Worm (Caenorhabditis elegans) whole organism, young adult: ENCODE data around the gene fmo-3.

Source experiments
- B0019.2 ChIP-seq: fragments of 200-800 bp; sonication (Bioruptor generic); conservative IDR thresholded peaks from 2 replicates; pipeline ENCODE4 v1.3.6; 2022; ENCODE audit warnings: missing genetic modification reagents, missing genetic modification characterization, missing compliant biosample characterization
- B0261.1 ChIP-seq: sonication (generic microtip); optimal IDR thresholded peaks from 2 replicates; lab custom pipeline; 2016; ENCODE audit warnings: mild to moderate bottlenecking, missing genetic modification characterization, moderate library complexity, missing compliant biosample characterization
- B0336.3 ChIP-seq: fragments of 200-800 bp; sonication (Bioruptor generic); IDR thresholded peaks from 2 replicates; pipeline ENCODE4 v1.3.6; 2022; ENCODE audit warnings: missing genetic modification characterization, missing compliant biosample characterization
- F23B12.7 ChIP-seq: sonication (generic microtip); optimal IDR thresholded peaks from 2 replicates; lab custom pipeline; 2017; ENCODE audit warnings: missing genetic modification characterization, mild to moderate bottlenecking, missing compliant biosample characterization, antibody characterized with exemption, moderate library complexity; ENCODE audit not compliant: insufficient read depth
- F33H1.4 ChIP-seq: fragments of 200-800 bp; sonication (Bioruptor generic); IDR thresholded peaks from 2 replicates; pipeline ENCODE4 v1.3.6; 2022; ENCODE audit warnings: missing genetic modification reagents, missing genetic modification characterization, missing compliant biosample characterization
- F39B2.1 ChIP-seq: fragments of 200-800 bp; sonication (Bioruptor generic); IDR thresholded peaks from 2 replicates; pipeline ENCODE4 v1.3.6; 2022; ENCODE audit warnings: missing genetic modification reagents, missing genetic modification characterization, missing compliant biosample characterization
- F49E8.2 ChIP-seq: sonication (generic microtip); optimal IDR thresholded peaks from 3 replicates; lab custom pipeline; 2017; ENCODE audit warnings: missing genetic modification characterization, mild to moderate bottlenecking, missing compliant biosample characterization, antibody characterized with exemption, moderate library complexity; ENCODE audit not compliant: insufficient read depth
- F52B5.7 ChIP-seq: sonication (generic microtip); optimal IDR thresholded peaks from 2 replicates; lab custom pipeline; 2016; ENCODE audit warnings: mild to moderate bottlenecking, missing genetic modification characterization, missing compliant biosample characterization
- F55B11.4 ChIP-seq: sonication (generic microtip); optimal IDR thresholded peaks from 2 replicates; lab custom pipeline; 2016; ENCODE audit warnings: missing compliant biosample characterization, missing genetic modification characterization, borderline replicate concordance; ENCODE audit not compliant: insufficient read depth
- F57A8.1 ChIP-seq: fragments of 200-800 bp; sonication (Bioruptor generic); optimal IDR thresholded peaks from 2 replicates; lab custom pipeline; 2018; ENCODE audit warnings: mild to moderate bottlenecking, missing genetic modification characterization, moderate library complexity, missing compliant biosample characterization
- F57C9.4 ChIP-seq: sonication (generic microtip); optimal IDR thresholded peaks from 2 replicates; lab custom pipeline; 2017; ENCODE audit warnings: mild to moderate bottlenecking, missing genetic modification characterization, missing compliant biosample characterization
- Y53F4B.3 ChIP-seq: fragments of 200-800 bp; sonication (Bioruptor generic); IDR thresholded peaks from 2 replicates; pipeline ENCODE4 v1.3.6; 2022; ENCODE audit warnings: missing genetic modification reagents, missing genetic modification characterization, missing compliant biosample characterization
- Y79H2A.3 ChIP-seq: fragments of 200-800 bp; sonication (Bioruptor generic); conservative IDR thresholded peaks from 2 replicates; pipeline ENCODE4 v1.3.6; 2022; ENCODE audit warnings: missing genetic modification reagents, missing genetic modification characterization, missing compliant biosample characterization
- Y95B8A.8 ChIP-seq: fragments of 200-800 bp; sonication (Bioruptor generic); IDR thresholded peaks from 2 replicates; pipeline ENCODE4 v1.3.6; 2022; ENCODE audit warnings: missing genetic modification reagents, missing genetic modification characterization, missing compliant biosample characterization
- ZK185.1 ChIP-seq: sonication (generic microtip); optimal IDR thresholded peaks from 2 replicates; lab custom pipeline; 2016; ENCODE audit warnings: mild to moderate bottlenecking, missing genetic modification characterization, missing compliant biosample characterization; ENCODE audit not compliant: poor library complexity, severe bottlenecking
- akir-1 ChIP-seq: fragments of 200-800 bp; sonication (Bioruptor generic); optimal IDR thresholded peaks from 2 replicates; lab custom pipeline; 2018; ENCODE audit warnings: mild to moderate bottlenecking, missing genetic modification characterization, moderate library complexity, missing compliant biosample characterization
- aptf-3 ChIP-seq: fragments of 200-800 bp; sonication (Bioruptor generic); IDR thresholded peaks from 2 replicates; pipeline ENCODE4 v1.3.6; 2022; ENCODE audit warnings: missing genetic modification characterization, missing compliant biosample characterization
- attf-3 ChIP-seq: fragments of 200-800 bp; sonication (Bioruptor generic); conservative IDR thresholded peaks from 2 replicates; pipeline ENCODE4 v1.3.6; 2022; ENCODE audit warnings: missing genetic modification reagents, missing genetic modification characterization, missing compliant biosample characterization
- attf-5 ChIP-seq: fragments of 200-800 bp; sonication (Bioruptor generic); optimal IDR thresholded peaks from 2 replicates; lab custom pipeline; 2018; ENCODE audit warnings: mild to moderate bottlenecking, missing genetic modification characterization, missing compliant biosample characterization
- attf-6 ChIP-seq: fragments of 200-800 bp; sonication (Bioruptor generic); IDR thresholded peaks from 2 replicates; pipeline ENCODE4 v1.3.6; 2022; ENCODE audit warnings: missing genetic modification reagents, missing genetic modification characterization, missing compliant biosample characterization
- cebp-1 ChIP-seq, 2 experiments: fragments of 200-800 bp in 1 of 2; sonication (Bioruptor generic) in 1 of 2; sonication (generic microtip) in 1 of 2; IDR thresholded peaks in 1 of 2; optimal IDR thresholded peaks in 1 of 2; 2 replicates each; pipeline versions ENCODE4 v1.3.6 to Lab custom; 2017 to 2022; ENCODE audit warnings: missing compliant biosample characterization in 2 of 2, missing genetic modification characterization in 2 of 2, mild to moderate bottlenecking in 1 of 2, missing genetic modification reagents in 1 of 2, moderate library complexity in 1 of 2
- cebp-2 ChIP-seq: fragments of 200-800 bp; sonication (Bioruptor generic); IDR thresholded peaks from 2 replicates; pipeline ENCODE4 v1.3.6; 2022; ENCODE audit warnings: missing genetic modification characterization, missing compliant biosample characterization
- ceh-58 ChIP-seq: fragments of 200-800 bp; sonication (Bioruptor generic); IDR thresholded peaks from 2 replicates; pipeline ENCODE4 v1.3.6; 2022; ENCODE audit warnings: missing genetic modification characterization, missing compliant biosample characterization
- dpff-1 ChIP-seq: sonication (generic microtip); optimal IDR thresholded peaks from 2 replicates; lab custom pipeline; 2017; ENCODE audit warnings: mild to moderate bottlenecking, missing genetic modification characterization, missing compliant biosample characterization
- dpl-1 ChIP-seq: fragments of 150-350 bp; optimal IDR thresholded peaks from 2 replicates; lab custom pipeline; 2014; ENCODE audit warnings: missing biosample characterization, missing genetic modification reagents, missing genetic modification characterization
- egrh-3 ChIP-seq: fragments of 200-800 bp; sonication (Bioruptor generic); IDR thresholded peaks from 2 replicates; pipeline ENCODE4 v1.3.6; 2022; ENCODE audit warnings: missing genetic modification reagents, missing genetic modification characterization, missing compliant biosample characterization
- him-1 ChIP-seq: sonication (generic microtip); optimal IDR thresholded peaks from 2 replicates; lab custom pipeline; 2016; ENCODE audit warnings: missing genotype, missing genetic modification reagents, missing genetic modification characterization, missing compliant biosample characterization
- hmg-1.2 ChIP-seq: fragments of 200-800 bp; sonication (Bioruptor generic); IDR thresholded peaks from 2 replicates; pipeline ENCODE4 v1.3.6; 2022; ENCODE audit warnings: missing genetic modification reagents, missing genetic modification characterization, missing compliant biosample characterization
- hmg-20 ChIP-seq: fragments of 200-800 bp; sonication (Bioruptor generic); IDR thresholded peaks from 2 replicates; pipeline ENCODE4 v1.3.6; 2022; ENCODE audit warnings: missing genetic modification reagents, missing genetic modification characterization, missing compliant biosample characterization
- hrde-1 ChIP-seq: sonication (generic microtip); optimal IDR thresholded peaks from 2 replicates; lab custom pipeline; 2016; ENCODE audit warnings: missing genetic modification characterization, mild to moderate bottlenecking, missing compliant biosample characterization, moderate library complexity, missing genotype, missing genetic modification reagents, borderline replicate concordance
- hsf-1 ChIP-seq: fragments of 200-800 bp; sonication (Bioruptor generic); IDR thresholded peaks from 2 replicates; pipeline ENCODE4 v1.3.6; 2022; ENCODE audit warnings: missing genetic modification reagents, missing genetic modification characterization, missing compliant biosample characterization
- lin-26 ChIP-seq: fragments of 200-800 bp; sonication (Bioruptor generic); IDR thresholded peaks from 2 replicates; pipeline ENCODE4 v1.3.6; 2022; ENCODE audit warnings: missing genetic modification reagents, missing genetic modification characterization, missing compliant biosample characterization
- lin-54 ChIP-seq: fragments of 200-800 bp; sonication (Bioruptor generic); optimal IDR thresholded peaks from 2 replicates; lab custom pipeline; 2018; ENCODE audit warnings: mild to moderate bottlenecking, missing genetic modification characterization, missing compliant biosample characterization
- lsl-1 ChIP-seq: fragments of 200-800 bp; sonication (Bioruptor generic); optimal IDR thresholded peaks from 2 replicates; lab custom pipeline; 2018; ENCODE audit warnings: mild to moderate bottlenecking, missing genetic modification characterization, moderate library complexity, missing compliant biosample characterization
- mes-4 ChIP-seq: sonication (generic microtip); optimal IDR thresholded peaks from 2 replicates; lab custom pipeline; 2016; ENCODE audit warnings: missing genotype, missing genetic modification characterization, missing compliant biosample characterization
- mxl-1 ChIP-seq: sonication (generic microtip); optimal IDR thresholded peaks from 2 replicates; lab custom pipeline; 2016; ENCODE audit warnings: missing genetic modification characterization, missing compliant biosample characterization
- nfya-2 ChIP-seq: fragments of 200-800 bp; sonication (Bioruptor generic); IDR thresholded peaks from 2 replicates; pipeline ENCODE4 v1.3.6; 2022; ENCODE audit warnings: missing genetic modification reagents, missing genetic modification characterization, missing compliant biosample characterization
- nfyb-1 ChIP-seq: fragments of 200-800 bp; sonication (Bioruptor generic); IDR thresholded peaks from 2 replicates; pipeline ENCODE4 v1.3.6; 2022; ENCODE audit warnings: missing genetic modification reagents, missing genetic modification characterization, missing compliant biosample characterization
- nhr-27 ChIP-seq: fragments of 200-800 bp; sonication (Bioruptor generic); optimal IDR thresholded peaks from 2 replicates; lab custom pipeline; 2018; ENCODE audit warnings: mild to moderate bottlenecking, missing genetic modification characterization, moderate library complexity, missing compliant biosample characterization
- repo-1 ChIP-seq: sonication (generic microtip); optimal IDR thresholded peaks from 2 replicates; lab custom pipeline; 2017; ENCODE audit warnings: mild to moderate bottlenecking, missing genetic modification characterization, missing compliant biosample characterization
- sdz-38 ChIP-seq: sonication (generic microtip); optimal IDR thresholded peaks from 2 replicates; lab custom pipeline; 2016; ENCODE audit warnings: missing genotype, missing genetic modification characterization, missing compliant biosample characterization
- sea-2 ChIP-seq: fragments of 200-800 bp; sonication (Bioruptor generic); IDR thresholded peaks from 2 replicates; pipeline ENCODE4 v1.3.6; 2022; ENCODE audit warnings: missing genetic modification characterization, missing compliant biosample characterization
- sptf-2 ChIP-seq: fragments of 200-800 bp; sonication (Bioruptor generic); optimal IDR thresholded peaks from 2 replicates; lab custom pipeline; 2018; ENCODE audit warnings: mild to moderate bottlenecking, missing genetic modification characterization, missing compliant biosample characterization
- unc-62 ChIP-seq: fragments of 150-350 bp; optimal IDR thresholded peaks from 2 replicates; lab custom pipeline; 2014; ENCODE audit warnings: missing biosample characterization, missing genetic modification reagents, missing genetic modification characterization
- zim-3 ChIP-seq: sonication (generic microtip); optimal IDR thresholded peaks from 2 replicates; lab custom pipeline; 2017; ENCODE audit warnings: mild to moderate bottlenecking, missing genetic modification characterization, moderate library complexity, missing compliant biosample characterization
- ztf-18 ChIP-seq: sonication (generic microtip); optimal IDR thresholded peaks from 2 replicates; lab custom pipeline; 2016; ENCODE audit warnings: missing genotype, mild to moderate bottlenecking, missing genetic modification characterization, missing compliant biosample characterization
- ztf-22 ChIP-seq: fragments of 200-800 bp; sonication (Bioruptor generic); optimal IDR thresholded peaks from 2 replicates; lab custom pipeline; 2018; ENCODE audit warnings: mild to moderate bottlenecking, missing genetic modification characterization, moderate library complexity, missing compliant biosample characterization
- ztf-3 ChIP-seq: fragments of 200-800 bp; sonication (Bioruptor generic); optimal IDR thresholded peaks from 2 replicates; lab custom pipeline; 2018; ENCODE audit warnings: mild to moderate bottlenecking, missing genetic modification characterization, missing compliant biosample characterization

fmo-3 gene

ce11 chrIII:10746406-10746807, 51.9 kb downstream of the fmo-3 start (continued):
- TF ChIP-seq F52B5.7 (peak; percentile 73), sea-2 (GFP tag; lab: Robert Waterston, UW) (no peak), hmg-20 (GFP tag; lab: Robert Waterston, UW) (no peak), mes-4 (tag; lab: Kevin White, UChicago) (peak; percentile 18), F33H1.4 (GFP tag; lab: Robert Waterston, UW) (peak; percentile 51), dpl-1 (GFP tag; lab: Kevin White, UChicago) (peak; percentile 6), nhr-27 (tag; lab: Kevin White, UChicago) (no peak), F55B11.4 (tag; lab: Kevin White, UChicago) (no peak), nfyb-1 (GFP tag; lab: Robert Waterston, UW) (peak; percentile 80), attf-5 (GFP tag; lab: Kevin White, UChicago) (peak; percentile 53), lsl-1 (GFP tag; lab: Kevin White, UChicago) (peak; percentile 61), cebp-2 (GFP tag; lab: Robert Waterston, UW) (0 out of 2 replicates have a peak, but pooled peaks have one; percentile 49), sdz-38 (tag; lab: Kevin White, UChicago) (no peak), F23B12.7 (tag; lab: Kevin White, UChicago) (peak; percentile 32), lin-54 (peak; percentile 76), Y53F4B.3 (GFP tag; lab: Robert Waterston, UW) (no peak), F39B2.1 (peak; percentile 82), cebp-1 (GFP tag; IDR thresholded peaks at IDR 0.05; lab: Robert Waterston, UW) (no peak), cebp-1 (tag; optimal IDR thresholded peaks at IDR 0.05; lab: Kevin White, UChicago) (peak; percentile 61), B0261.1 (tag; lab: Kevin White, UChicago) (no peak), hmg-1.2 (GFP tag; lab: Robert Waterston, UW) (peak; percentile 39; the same call in 1 of the 2 replicates), zim-3 (peak; percentile 44), F49E8.2 (tag; lab: Kevin White, UChicago) (peak; percentile 93), egrh-3 (GFP tag; lab: Robert Waterston, UW) (0 out of 2 replicates have a peak, but pooled peaks have one; percentile 7), F57A8.1 (GFP tag; lab: Kevin White, UChicago) (peak; percentile 63), akir-1 (GFP tag; lab: Kevin White, UChicago) (no peak), aptf-3 (GFP tag; lab: Robert Waterston, UW) (no peak), mxl-1 (tag; lab: Kevin White, UChicago) (peak; percentile 33), nfya-2 (GFP tag; lab: Robert Waterston, UW) (peak; percentile 45; the same call in 1 of the 2 replicates), F57C9.4 (peak; percentile 40), attf-6 (GFP tag; lab: Robert Waterston, UW) (peak; percentile 87), B0019.2 (GFP tag; lab: Robert Waterston, UW) (peak; percentile 51; the same call in 1 of the 2 replicates), sptf-2 (GFP tag; lab: Kevin White, UChicago) (no peak), ztf-22 (peak; percentile 25), B0336.3 (GFP tag; lab: Robert Waterston, UW) (peak; percentile 93; the same call in 1 of the 2 replicates), dpff-1 (tag; lab: Kevin White, UChicago) (peak; percentile 18), ZK185.1 (tag; lab: Kevin White, UChicago) (no peak), ceh-58 (peak; percentile 71; the same call in 1 of the 2 replicates), unc-62 (GFP tag; lab: Kevin White, UChicago) (no peak), repo-1 (tag; lab: Kevin White, UChicago) (peak; percentile 1), ztf-3 (GFP tag; lab: Kevin White, UChicago) (no peak), him-1 (tag; lab: Kevin White, UChicago) (peak; percentile 69), hrde-1 (peak; percentile 98), hsf-1 (peak; percentile 81), Y79H2A.3 (GFP tag; lab: Robert Waterston, UW) (peak; percentile 94), attf-3 (no peak), Y95B8A.8 (GFP tag; lab: Robert Waterston, UW) (peak; percentile 88), lin-26 (GFP tag; lab: Robert Waterston, UW) (peak; percentile 87), ztf-18 (tag; lab: Kevin White, UChicago) (peak; percentile 70)
